Fruit fly (Drosophila melanogaster): ENCODE measurements around the gene CG17681.

CG17681 gene

dm6 chr2L:18186695-18187094, 33.8 kb downstream of the CG17681 start (continued):
- TF ChIP-seq CG16779 (GFP tag; IDR thresholded peaks at IDR 0.05) = no peak
- no peak for TF ChIP-seq salm (tag; optimal IDR thresholded peaks at IDR 0.05)
- no peak for TF ChIP-seq Ets97D (GFP tag; optimal IDR thresholded peaks at IDR 0.05)
- TF ChIP-seq CG34224 (GFP tag; IDR thresholded peaks at IDR 0.05; ENCODE audit: partially characterized antibody) = no peak
- no peak for TF ChIP-seq Myb (GFP tag; optimal IDR thresholded peaks at IDR 0.05)
- TF ChIP-seq lilli (GFP tag; optimal IDR thresholded peaks at IDR 0.05) = peak; percentile 17
- TF ChIP-seq nau (GFP tag; optimal IDR thresholded peaks at IDR 0.05) = no peak
- no peak for TF ChIP-seq NC2α (GFP tag; optimal IDR thresholded peaks at IDR 0.05)
- TF ChIP-seq Hey (tag; optimal IDR thresholded peaks at IDR 0.05) = no peak
- TF ChIP-seq aop (GFP tag; IDR thresholded peaks at IDR 0.05) = no peak
- TF ChIP-seq Jarid2 (GFP tag; optimal IDR thresholded peaks at IDR 0.05) = no peak
- TF ChIP-seq inv (GFP tag; IDR thresholded peaks at IDR 0.05; ENCODE audit: partially characterized antibody) = no peak
- no peak for TF ChIP-seq Dip3 (GFP tag; optimal IDR thresholded peaks at IDR 0.05)
- no peak for TF ChIP-seq CG4282 (GFP tag; optimal IDR thresholded peaks at IDR 0.05)
- peak; percentile 29 for TF ChIP-seq Meics (GFP tag; optimal IDR thresholded peaks at IDR 0.05)
- no peak for TF ChIP-seq pzg (GFP tag; optimal IDR thresholded peaks at IDR 0.05)
- no peak for TF ChIP-seq CG42726 (GFP tag; IDR thresholded peaks at IDR 0.05; ENCODE audit: partially characterized antibody)
- TF ChIP-seq CG8281 (tag; optimal IDR thresholded peaks at IDR 0.05) = no peak
- TF ChIP-seq danr (GFP tag; IDR thresholded peaks at IDR 0.05) = no peak
- TF ChIP-seq jumu (GFP tag; optimal IDR thresholded peaks at IDR 0.05) = peak; percentile 10
- TF ChIP-seq CG10274 (GFP tag; optimal IDR thresholded peaks at IDR 0.05) = no peak
- TF ChIP-seq crp (GFP tag; optimal IDR thresholded peaks at IDR 0.05) = no peak
- TF ChIP-seq CG4328 (GFP tag; optimal IDR thresholded peaks at IDR 0.05) = no peak
- TF ChIP-seq insv (GFP tag; optimal IDR thresholded peaks at IDR 0.05) = no peak
- TF ChIP-seq crol (GFP tag; IDR thresholded peaks at IDR 0.05) = no peak
- no peak for TF ChIP-seq crc (GFP tag; optimal IDR thresholded peaks at IDR 0.05)
- TF ChIP-seq Gug (GFP tag; IDR thresholded peaks at IDR 0.05) = no peak
- no peak for TF ChIP-seq CG8924 (tag; optimal IDR thresholded peaks at IDR 0.05)
- no peak for TF ChIP-seq kay (GFP tag; optimal IDR thresholded peaks at IDR 0.05)
- TF ChIP-seq nmo (GFP tag; optimal IDR thresholded peaks at IDR 0.05) = no peak
- no peak for TF ChIP-seq wor (GFP tag; IDR thresholded peaks at IDR 0.05)
- no peak for TF ChIP-seq Abd-B (GFP tag; optimal IDR thresholded peaks at IDR 0.05)
- no peak for TF ChIP-seq CG7987 (GFP tag; optimal IDR thresholded peaks at IDR 0.05)
- 0 out of 2 replicates have a peak, but pooled peaks have one; percentile 9 for TF ChIP-seq CG32772 (GFP tag; IDR thresholded peaks at IDR 0.05)
- TF ChIP-seq HLH4C (GFP tag; IDR thresholded peaks at IDR 0.05; ENCODE audit: partially characterized antibody) = no peak
- TF ChIP-seq sima (GFP tag; optimal IDR thresholded peaks at IDR 0.05) = no peak
- no peak for TF ChIP-seq Dp (GFP tag; optimal IDR thresholded peaks at IDR 0.05)
- TF ChIP-seq chif (GFP tag; optimal IDR thresholded peaks at IDR 0.05) = peak; percentile 11 to 20
- TF ChIP-seq Hr51 (GFP tag; optimal IDR thresholded peaks at IDR 0.05) = peak in 1 of 2 experiments; percentile 27
- TF ChIP-seq CG13775 (GFP tag; optimal IDR thresholded peaks at IDR 0.05) = no peak
- no peak for TF ChIP-seq knrl (GFP tag; IDR thresholded peaks at IDR 0.05; ENCODE audit: partially characterized antibody)
- no peak for TF ChIP-seq fu2 (GFP tag; optimal IDR thresholded peaks at IDR 0.05)
- TF ChIP-seq CG9797 (GFP tag; optimal IDR thresholded peaks at IDR 0.05) = no peak
- no peak for TF ChIP-seq CG6254 (GFP tag; optimal IDR thresholded peaks at IDR 0.05)
- TF ChIP-seq Bteb2 (GFP tag; optimal IDR thresholded peaks at IDR 0.05) = no peak
- TF ChIP-seq lov (optimal IDR thresholded peaks at IDR 0.05) = no peak
- TF ChIP-seq lov (GFP tag; IDR thresholded peaks at IDR 0.05) = no peak
- TF ChIP-seq NC2β (GFP tag; optimal IDR thresholded peaks at IDR 0.05) = no peak
- TF ChIP-seq tup (GFP tag; optimal IDR thresholded peaks at IDR 0.05) = no peak
- no peak for TF ChIP-seq zf30C (GFP tag; optimal IDR thresholded peaks at IDR 0.05)
- no peak for TF ChIP-seq pfk (GFP tag; optimal IDR thresholded peaks at IDR 0.05)

All from whole organism, embryonic.